Fruit fly (Drosophila melanogaster) whole organism, embryonic: ENCODE data around the gene UQCR-C2.

Experiments
- Atf-2 ChIP-seq: fragments of 200-800 bp; sonication (Bioruptor generic); optimal IDR thresholded peaks from 2 replicates; lab custom pipeline; 2016; ENCODE audit warnings: missing biosample characterization, missing genetic modification characterization
- C15 ChIP-seq: fragments of 200-800 bp; sonication (Bioruptor generic); IDR thresholded peaks from 3 replicates; pipeline ENCODE4 v1.3.6; 2022; ENCODE audit warnings: missing biosample characterization, missing genetic modification characterization
- CG13287 ChIP-seq: fragments of 200-800 bp; sonication (Bioruptor generic); IDR thresholded peaks from 2 replicates; pipeline ENCODE4 v1.3.6; 2022; ENCODE audit warnings: missing biosample characterization, missing genetic modification characterization; ENCODE audit not compliant: partially characterized antibody
- CG13424 ChIP-seq: fragments of 200-800 bp; sonication (Bioruptor generic); optimal IDR thresholded peaks from 2 replicates; lab custom pipeline; 2019; ENCODE audit warnings: missing biosample characterization, mild to moderate bottlenecking, missing genetic modification characterization, moderate library complexity
- CG14860 ChIP-seq: fragments of 200-800 bp; sonication (Bioruptor generic); IDR thresholded peaks from 3 replicates; pipeline ENCODE4 v1.3.6; 2022; ENCODE audit warnings: missing biosample characterization, missing genetic modification characterization; ENCODE audit not compliant: partially characterized antibody
- CG15073 ChIP-seq: fragments of 200-800 bp; sonication (Bioruptor generic); optimal IDR thresholded peaks from 2 replicates; lab custom pipeline; 2016; ENCODE audit warnings: missing biosample characterization, missing genetic modification characterization
- CG1602 ChIP-seq: fragments of 200-800 bp; sonication (Bioruptor generic); optimal IDR thresholded peaks from 3 replicates; lab custom pipeline; 2016; ENCODE audit warnings: missing biosample characterization, missing genetic modification characterization
- CG17802 ChIP-seq: fragments of 200-800 bp; sonication (Bioruptor generic); optimal IDR thresholded peaks from 2 replicates; lab custom pipeline; 2018; ENCODE audit warnings: missing biosample characterization, mild to moderate bottlenecking, missing genetic modification characterization, moderate library complexity
- CG18262 ChIP-seq: fragments of 200-800 bp; optimal IDR thresholded peaks from 3 replicates; lab custom pipeline; 2019; ENCODE audit warnings: missing biosample characterization, mild to moderate bottlenecking, missing genetic modification characterization, moderate library complexity
- CG2889 ChIP-seq: fragments of 200-800 bp; sonication (Bioruptor generic); IDR thresholded peaks from 3 replicates; pipeline ENCODE4 v1.3.6; 2022; ENCODE audit warnings: missing biosample characterization, missing genetic modification characterization
- CG32767 ChIP-seq: fragments of 200-800 bp; sonication (Bioruptor generic); IDR thresholded peaks from 2 replicates; pipeline ENCODE4 v1.3.6; 2022; ENCODE audit warnings: missing biosample characterization, missing genetic modification characterization
- CG4707 ChIP-seq: fragments of 200-800 bp; sonication (Bioruptor generic); optimal IDR thresholded peaks from 2 replicates; lab custom pipeline; 2018; ENCODE audit warnings: missing biosample characterization, mild to moderate bottlenecking, missing genetic modification characterization, moderate library complexity
- CG4730 ChIP-seq: fragments of 200-800 bp; sonication (Bioruptor generic); IDR thresholded peaks from 2 replicates; pipeline ENCODE4 v1.3.6; 2022; ENCODE audit warnings: missing biosample characterization, missing genetic modification characterization
- CG6175 ChIP-seq: fragments of 200-800 bp; sonication (Bioruptor generic); IDR thresholded peaks from 3 replicates; pipeline ENCODE4 v1.3.6; 2022; ENCODE audit warnings: missing biosample characterization, missing genetic modification characterization
- CG6765 ChIP-seq: fragments of 200-800 bp; sonication (Bioruptor generic); optimal IDR thresholded peaks from 3 replicates; lab custom pipeline; 2017; ENCODE audit warnings: missing biosample characterization, mild to moderate bottlenecking, missing genetic modification characterization
- CG8478 ChIP-seq: fragments of >200 bp; optimal IDR thresholded peaks from 2 replicates; lab custom pipeline; 2018
- Dbx ChIP-seq: fragments of 200-800 bp; sonication (Bioruptor generic); IDR thresholded peaks from 3 replicates; pipeline ENCODE4 v1.3.6; 2022; ENCODE audit warnings: missing biosample characterization, missing genetic modification characterization
- Dfd ChIP-seq, 2 experiments: fragments of >200 bp; optimal IDR thresholded peaks; 2 replicates each; lab custom pipeline; 2017; ENCODE audit warnings: missing biosample characterization in 2 of 2, missing genetic modification characterization in 2 of 2
- Dip2 ChIP-seq: fragments of 200-800 bp; sonication (Bioruptor generic); IDR thresholded peaks from 2 replicates; pipeline ENCODE4 v1.3.6; 2022; ENCODE audit warnings: missing biosample characterization, missing genetic modification characterization
- Dref ChIP-seq: fragments of 200-800 bp; sonication (Bioruptor generic); IDR thresholded peaks from 2 replicates; pipeline ENCODE4 v1.3.6; 2022; ENCODE audit warnings: missing biosample characterization, missing genetic modification characterization
- Elba2 ChIP-seq: fragments of 200-800 bp; sonication (Bioruptor generic); optimal IDR thresholded peaks from 3 replicates; lab custom pipeline; 2016; ENCODE audit warnings: missing biosample characterization, missing genetic modification characterization
- Ets65A ChIP-seq: fragments of 200-800 bp; sonication (Bioruptor generic); peaks from one replicate; lab custom pipeline; 2016; ENCODE audit warnings: missing biosample characterization, missing genetic modification characterization
- HHEX ChIP-seq: fragments of 200-800 bp; sonication (Bioruptor generic); optimal IDR thresholded peaks from 3 replicates; lab custom pipeline; 2017; ENCODE audit warnings: missing biosample characterization, mild to moderate bottlenecking, missing genetic modification characterization, missing genetic modification reagents
- HLH54F ChIP-seq: fragments of 200-800 bp; sonication (Bioruptor generic); optimal IDR thresholded peaks from 3 replicates; lab custom pipeline; 2016; ENCODE audit warnings: missing biosample characterization, missing genetic modification characterization
- MBD-R2 ChIP-seq: fragments of 200-800 bp; sonication (Bioruptor generic); IDR thresholded peaks from 2 replicates; pipeline ENCODE4 v1.3.6; 2022; ENCODE audit warnings: missing biosample characterization, missing genetic modification characterization
- NFAT ChIP-seq: fragments of 200-800 bp; sonication (Bioruptor generic); IDR thresholded peaks from 2 replicates; pipeline ENCODE4 v1.3.6; 2022; ENCODE audit warnings: missing biosample characterization, missing genetic modification characterization
- Scr ChIP-seq: fragments of 200-800 bp; sonication (Bioruptor generic); IDR thresholded peaks from 2 replicates; pipeline ENCODE4 v1.3.6; 2022; ENCODE audit warnings: missing biosample characterization, missing genetic modification characterization; ENCODE audit not compliant: partially characterized antibody
- TFAM ChIP-seq: fragments of 200-800 bp; sonication (Bioruptor generic); optimal IDR thresholded peaks from 2 replicates; lab custom pipeline; 2017; ENCODE audit warnings: missing biosample characterization, missing genetic modification characterization, inconsistent platforms
- Taf1 ChIP-seq: fragments of 200-800 bp; sonication (Bioruptor generic); IDR thresholded peaks from 2 replicates; pipeline ENCODE4 v1.3.6; 2022; ENCODE audit warnings: missing biosample characterization, missing genetic modification characterization
- Xbp1 ChIP-seq: fragments of 200-800 bp; sonication (Bioruptor generic); optimal IDR thresholded peaks from 3 replicates; lab custom pipeline; 2016; ENCODE audit warnings: missing biosample characterization, mild to moderate bottlenecking, missing genetic modification characterization
- al ChIP-seq: fragments of 200-800 bp; sonication (Bioruptor generic); IDR thresholded peaks from 2 replicates; pipeline ENCODE4 v1.3.6; 2022; ENCODE audit warnings: missing biosample characterization, missing genetic modification characterization
- az2 ChIP-seq: fragments of 200-800 bp; sonication (Bioruptor generic); optimal IDR thresholded peaks from 3 replicates; lab custom pipeline; 2016; ENCODE audit warnings: missing biosample characterization, missing genetic modification characterization
- crol ChIP-seq: fragments of 200-800 bp; sonication (Bioruptor generic); IDR thresholded peaks from 2 replicates; pipeline ENCODE4 v1.3.6; 2022; ENCODE audit warnings: missing biosample characterization, missing genetic modification characterization
- dimm ChIP-seq: fragments of 200-800 bp; sonication (Bioruptor generic); IDR thresholded peaks from 2 replicates; pipeline ENCODE4 v1.3.6; 2022; ENCODE audit warnings: missing biosample characterization, missing genetic modification characterization
- dpn ChIP-seq, 2 experiments: fragments of 200-800 bp; sonication (Bioruptor generic); optimal IDR thresholded peaks; 3 replicates each; lab custom pipeline; 2016; ENCODE audit warnings: missing biosample characterization in 2 of 2, missing genetic modification characterization in 2 of 2
- eve ChIP-seq, 2 experiments: fragments of >200 bp; optimal IDR thresholded peaks; 2 replicates each; lab custom pipeline; 2017; ENCODE audit warnings: missing biosample characterization in 2 of 2, missing genetic modification characterization in 2 of 2
- grau ChIP-seq: fragments of 200-800 bp; optimal IDR thresholded peaks from 3 replicates; lab custom pipeline; 2019; ENCODE audit warnings: missing biosample characterization, mild to moderate bottlenecking, missing genetic modification characterization, moderate library complexity
- hbn ChIP-seq: fragments of 200-800 bp; sonication (Bioruptor generic); IDR thresholded peaks from 2 replicates; pipeline ENCODE4 v1.3.6; 2022; ENCODE audit warnings: missing biosample characterization, missing genetic modification characterization; ENCODE audit not compliant: partially characterized antibody
- hth ChIP-seq: fragments of >200 bp; optimal IDR thresholded peaks from 2 replicates; lab custom pipeline; 2017; ENCODE audit warnings: inconsistent platforms
- jing ChIP-seq: fragments of 200-800 bp; sonication (Bioruptor generic); optimal IDR thresholded peaks from 2 replicates; lab custom pipeline; 2018; ENCODE audit warnings: missing biosample characterization, mild to moderate bottlenecking, missing genetic modification characterization
- lmd ChIP-seq: fragments of 200-800 bp; sonication (Bioruptor generic); IDR thresholded peaks from 2 replicates; pipeline ENCODE4 v1.3.6; 2022; ENCODE audit warnings: missing biosample characterization, missing genetic modification characterization
- mld ChIP-seq: fragments of 200-800 bp; sonication (Bioruptor generic); IDR thresholded peaks from 3 replicates; pipeline ENCODE4 v1.3.6; 2022; ENCODE audit warnings: missing biosample characterization, missing genetic modification characterization; ENCODE audit not compliant: partially characterized antibody
- pan ChIP-seq, 4 experiments: fragments of >200 bp in 3 of 4; fragments of 200-800 bp in 1 of 4; sonication (Bioruptor generic) in 1 of 4; optimal IDR thresholded peaks in 3 of 4; IDR thresholded peaks in 1 of 4; 2 replicates each; pipeline versions ENCODE4 v1.3.6 to Lab custom; 2017 to 2022; ENCODE audit warnings: missing biosample characterization in 2 of 4, missing genetic modification characterization in 2 of 4, mixed read lengths in 1 of 4
- run ChIP-seq: fragments of 200-800 bp; sonication (Bioruptor generic); optimal IDR thresholded peaks from 3 replicates; lab custom pipeline; 2018; ENCODE audit warnings: missing biosample characterization, mild to moderate bottlenecking, missing genetic modification characterization
- seq ChIP-seq: fragments of 200-800 bp; sonication (Bioruptor generic); IDR thresholded peaks from 2 replicates; pipeline ENCODE4 v1.3.6; 2022; ENCODE audit warnings: missing biosample characterization, missing genetic modification characterization
- shn ChIP-seq: fragments of 200-800 bp; sonication (Bioruptor generic); optimal IDR thresholded peaks from 3 replicates; lab custom pipeline; 2016; ENCODE audit warnings: missing biosample characterization, missing genetic modification characterization
- sim ChIP-seq: fragments of 200-800 bp; sonication (Bioruptor generic); IDR thresholded peaks from 2 replicates; pipeline ENCODE4 v1.3.6; 2022; ENCODE audit warnings: missing biosample characterization, missing genetic modification characterization
- slbo ChIP-seq: fragments of 200-800 bp; sonication (Bioruptor generic); IDR thresholded peaks from 2 replicates; pipeline ENCODE4 v1.3.6; 2022; ENCODE audit warnings: missing biosample characterization, missing genetic modification characterization
- twi ChIP-seq: fragments of 200-800 bp; optimal IDR thresholded peaks from 2 replicates; lab custom pipeline; 2019; ENCODE audit warnings: missing biosample characterization, mild to moderate bottlenecking, missing genetic modification characterization, moderate library complexity
- vfl ChIP-seq: fragments of 200-800 bp; sonication (Bioruptor generic); optimal IDR thresholded peaks from 2 replicates; lab custom pipeline; 2016; ENCODE audit warnings: missing biosample characterization, missing genetic modification characterization
- wdn ChIP-seq: fragments of 200-800 bp; sonication (Bioruptor generic); IDR thresholded peaks from 2 replicates; pipeline ENCODE4 v1.3.6; 2022; ENCODE audit warnings: missing biosample characterization, missing genetic modification characterization

Gene UQCR-C2

DNA sequence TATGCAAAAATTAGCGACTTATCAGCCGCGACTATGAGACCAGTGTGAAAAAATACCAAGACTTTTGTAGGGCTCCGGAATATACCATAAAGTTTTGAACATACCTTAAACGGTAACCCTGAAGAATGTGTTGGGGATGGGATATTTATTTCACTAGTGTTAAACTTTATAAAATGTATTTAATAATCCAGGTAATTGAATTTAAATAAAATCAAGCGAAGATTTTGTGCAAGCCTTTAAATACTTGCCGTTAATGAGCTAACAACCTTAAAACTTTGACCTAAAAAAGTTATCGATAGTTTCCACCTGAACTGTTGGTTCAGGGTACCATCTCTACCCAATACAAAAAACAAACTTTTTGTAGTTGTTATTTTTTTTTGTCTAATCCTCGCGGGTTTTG is 28.2 kb downstream of the UQCR-C2 start, which contains the start of gene CG4101 (continued):
- TF ChIP-seq al (peak; percentile 80), CG32767 (GFP tag; lab: Robert Waterston, UW) (peak; percentile 77), seq (peak; percentile 63; the same call in 1 of the 2 replicates), Taf1 (GFP tag; lab: Robert Waterston, UW) (peak; percentile 75), CG15073 (GFP tag; lab: Kevin White, UChicago) (no peak), twi (tag; lab: Kevin White, UChicago) (peak; percentile 67), CG14860 (GFP tag; lab: Robert Waterston, UW) (peak; percentile 69; the same call in 2 of the 3 replicates), CG2889 (GFP tag; lab: Robert Waterston, UW) (peak; percentile 40; the same call in 1 of the 3 replicates), hth (lab: Kevin White, UChicago) (no peak), CG18262 (tag; lab: Kevin White, UChicago) (peak; percentile 70), crol (no peak), Atf-2 (GFP tag; lab: Kevin White, UChicago) (peak; percentile 62), grau (tag; lab: Kevin White, UChicago) (peak; percentile 83), CG4707 (GFP tag; lab: Kevin White, UChicago) (no peak), Ets65A (GFP tag; lab: Kevin White, UChicago) (peak; percentile 96), shn (GFP tag; lab: Kevin White, UChicago) (peak; percentile 76), run (peak; percentile 41), NFAT (GFP tag; lab: Robert Waterston, UW) (peak; percentile 81), vfl (GFP tag; lab: Kevin White, UChicago) (peak; percentile 81), CG4730 (peak; percentile 62), wdn (GFP tag; lab: Robert Waterston, UW) (peak; percentile 58; the same call in 1 of the 2 replicates), CG1602 (GFP tag; lab: Kevin White, UChicago) (peak; percentile 80), sim (GFP tag; lab: Robert Waterston, UW) (no peak), dpn (GFP tag; optimal IDR thresholded peaks at IDR 0.05; lab: Kevin White, UChicago) (peak; percentile 82 to 84), CG6765 (GFP tag; lab: Kevin White, UChicago) (peak; percentile 54), Xbp1 (peak; percentile 86), Elba2 (GFP tag; lab: Kevin White, UChicago) (peak; percentile 34), TFAM (GFP tag; lab: Kevin White, UChicago) (no peak), Dbx (GFP tag; lab: Robert Waterston, UW) (peak; percentile 86), jing (GFP tag; lab: Kevin White, UChicago) (peak; percentile 52), HLH54F (peak; percentile 79), hbn (GFP tag; lab: Robert Waterston, UW) (peak; percentile 85), CG8478 (lab: Kevin White, UChicago) (no peak), Dfd (GFP tag; optimal IDR thresholded peaks at IDR 0.05; lab: Kevin White, UChicago) (no peak), C15 (0 out of 3 replicates have a peak, but pooled peaks have one; percentile 41), slbo (GFP tag; lab: Robert Waterston, UW) (peak; percentile 89), HHEX (peak; percentile 54), Scr (GFP tag; lab: Robert Waterston, UW) (peak; percentile 87), Dref (peak; percentile 64), CG6175 (GFP tag; lab: Robert Waterston, UW) (peak; percentile 69; the same call in 2 of the 3 replicates), CG13424 (tag; lab: Kevin White, UChicago) (peak; percentile 91), mld (GFP tag; lab: Robert Waterston, UW) (no peak), pan (optimal IDR thresholded peaks at IDR 0.05; lab: Kevin White, UChicago) (no peak), pan (GFP tag; optimal IDR thresholded peaks at IDR 0.05 in 1 of 2, IDR thresholded peaks at IDR 0.05 in 1 of 2) (peak in 1 of 2 experiments; percentile 66), eve (GFP tag; optimal IDR thresholded peaks at IDR 0.05; lab: Kevin White, UChicago) (no peak), CG13287 (GFP tag; lab: Robert Waterston, UW) (peak; percentile 92), lmd (GFP tag; lab: Robert Waterston, UW) (peak; percentile 75), Dip2 (GFP tag; lab: Robert Waterston, UW) (no peak), dimm (GFP tag; lab: Robert Waterston, UW) (no peak), MBD-R2 (GFP tag; lab: Robert Waterston, UW) (peak; percentile 86), CG17802 (peak; percentile 50), az2 (peak; percentile 80)
